Worm (Caenorhabditis elegans): ENCODE measurements around the gene T19H5.6.

Gene T19H5.6

ce11 chrII:9507181-9507580 lies 37.2 kb upstream of the T19H5.6 start, which contains the start of gene gcy-3:
gcy-3 (minus strand) TSS chrII:9507281.
- TF ChIP-seq Y56A3A.18 (GFP tag; IDR thresholded peaks at IDR 0.05) (no peak), ztf-3 (GFP tag; optimal IDR thresholded peaks at IDR 0.05) (no peak), lin-35 (GFP tag; optimal IDR thresholded peaks at IDR 0.05) (no peak), mcd-1 (GFP tag; IDR thresholded peaks at IDR 0.05) (no peak), fkh-3 (tag; optimal IDR thresholded peaks at IDR 0.05) (no peak), madf-8 (GFP tag; conservative IDR thresholded peaks at IDR 0.05) (no peak), snpc-4 (GFP tag; optimal IDR thresholded peaks at IDR 0.05) (no peak), snpc-4 (tag; optimal IDR thresholded peaks at IDR 0.05) (no peak), dox-1 (GFP tag; IDR thresholded peaks at IDR 0.05) (no peak)

DNA sequence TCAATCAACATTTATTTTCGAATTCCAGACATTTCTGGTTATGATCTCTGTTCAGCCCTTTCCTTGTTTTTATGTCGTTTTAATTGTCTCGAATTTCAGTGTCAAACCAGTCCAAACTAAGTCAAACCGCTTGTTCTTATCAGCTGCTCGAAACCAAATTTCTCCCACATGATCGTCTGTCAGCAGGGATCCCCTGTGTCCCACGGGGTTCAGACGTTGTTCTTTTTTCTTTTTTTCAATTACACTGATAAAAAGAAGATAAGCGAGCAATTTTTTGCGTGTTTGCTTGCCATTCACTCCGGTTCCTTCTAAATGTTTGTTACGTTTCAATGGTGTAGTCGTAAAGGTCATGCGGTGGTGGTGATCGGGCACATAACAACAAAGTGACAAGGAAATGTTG lies 31.9 kb upstream of the T19H5.6 start:
- no peak for TF ChIP-seq F57A8.1 (GFP tag; optimal IDR thresholded peaks at IDR 0.05)
- no peak for TF ChIP-seq lin-35 (GFP tag; optimal IDR thresholded peaks at IDR 0.05)
- no peak for TF ChIP-seq B0019.2 (GFP tag; conservative IDR thresholded peaks at IDR 0.05)
- no peak for TF ChIP-seq somi-1 (GFP tag; optimal IDR thresholded peaks at IDR 0.05)
- peak; percentile 46 for TF ChIP-seq unc-62 (GFP tag; optimal IDR thresholded peaks at IDR 0.05)
- no peak for TF ChIP-seq snpc-1.1 (tag; optimal IDR thresholded peaks at IDR 0.05; ENCODE audit: insufficient read depth)
- peak; percentile 71 for TF ChIP-seq tlf-1 (GFP tag; optimal IDR thresholded peaks at IDR 0.05)
- TF ChIP-seq F10E7.11 (tag; optimal IDR thresholded peaks at IDR 0.05): no peak
- peak; percentile 27 for TF ChIP-seq tbp1 (GFP tag; optimal IDR thresholded peaks at IDR 0.05)
- TF ChIP-seq nfyb-1 (GFP tag; IDR thresholded peaks at IDR 0.05): 0 out of 2 replicates have a peak, but pooled peaks have one; percentile 7
- no peak for TF ChIP-seq rpc-1 (optimal IDR thresholded peaks at IDR 0.05)
- no peak for TF ChIP-seq rpc-1 (tag; optimal IDR thresholded peaks at IDR 0.05)
- 0 out of 2 replicates have a peak, but pooled peaks have one; percentile 20 for TF ChIP-seq dox-1 (GFP tag; IDR thresholded peaks at IDR 0.05)
- no peak for TF ChIP-seq F33H1.4 (GFP tag; IDR thresholded peaks at IDR 0.05)
- TF ChIP-seq D2030.7 (GFP tag; IDR thresholded peaks at IDR 0.05): no peak
- no peak for TF ChIP-seq K11D2.4 (GFP tag; IDR thresholded peaks at IDR 0.05)
- TF ChIP-seq attf-5 (GFP tag; optimal IDR thresholded peaks at IDR 0.05): peak; percentile 40
- TF ChIP-seq hsf-1 (GFP tag; IDR thresholded peaks at IDR 0.05): 0 out of 2 replicates have a peak, but pooled peaks have one; percentile 18
- TF ChIP-seq ZK185.1 (tag; optimal IDR thresholded peaks at IDR 0.05; ENCODE audit: poor library complexity, severe bottlenecking): no peak
- 0 out of 2 replicates have a peak, but pooled peaks have one; percentile 49 for TF ChIP-seq C06A6.2 (GFP tag; conservative IDR thresholded peaks at IDR 0.05)
- no peak for TF ChIP-seq F49E8.2 (tag; optimal IDR thresholded peaks at IDR 0.05; ENCODE audit: insufficient read depth)
- TF ChIP-seq ceh-91 (GFP tag; IDR thresholded peaks at IDR 0.05): no peak
- TF ChIP-seq egl-44 (GFP tag; IDR thresholded peaks at IDR 0.05): peak; percentile 57; the same call in 1 of the 2 replicates
- TF ChIP-seq F57C9.4 (tag; optimal IDR thresholded peaks at IDR 0.05): no peak
- TF ChIP-seq atf-7 (tag; optimal IDR thresholded peaks at IDR 0.05): peak; percentile 18
- peak; percentile 69 for TF ChIP-seq ztf-22 (GFP tag; optimal IDR thresholded peaks at IDR 0.05)
- TF ChIP-seq pha-4 (tag; optimal IDR thresholded peaks at IDR 0.05): no peak
- no peak for TF ChIP-seq zfh-2 (GFP tag; conservative IDR thresholded peaks at IDR 0.05)
- TF ChIP-seq let-607 (tag; optimal IDR thresholded peaks at IDR 0.05): peak in 1 of 2 experiments; percentile 32
- TF ChIP-seq nhr-80 (tag; optimal IDR thresholded peaks at IDR 0.05): peak; percentile 90
- no peak for TF ChIP-seq nfya-1 (tag; optimal IDR thresholded peaks at IDR 0.05; ENCODE audit: borderline replicate concordance, insufficient read depth)

Measured in whole organism, young adult.